Fruit fly (Drosophila melanogaster) S2 (cell line): ENCODE measurements around the gene ArfGAP1.
A peak's percentile ranks its signal among the peaks of the same experiment; 100 is the strongest.

Source experiments
- CG8478 ChIP-seq: fragments of >200 bp; optimal IDR thresholded peaks from 2 replicates; lab custom pipeline; 2018
- CTCF ChIP-seq, 2 experiments: fragments of >200 bp; optimal IDR thresholded peaks; 2 replicates each; lab custom pipeline; 2018

Gene ArfGAP1

dm6 chr3L:12417341-12417740, at the start of gene ArfGAP1:
Gene ArfGAP1 (minus strand): TSS chr3L:12417580.
- peak in 1 of 2 experiments; percentile 5 for TF ChIP-seq CTCF (optimal IDR thresholded peaks at IDR 0.05; lab: Kevin White, UChicago)
- no peak for TF ChIP-seq CG8478

dm6 chr3L:12465229-12465628, 47.8 kb upstream of the ArfGAP1 start:
- no peak for TF ChIP-seq CG8478
- no peak for TF ChIP-seq CTCF (optimal IDR thresholded peaks at IDR 0.05; lab: Kevin White, UChicago)

dm6 chr3L:12463580-12463979, 46.2 kb upstream of the ArfGAP1 start:
- TF ChIP-seq CG8478 (no peak), CTCF (optimal IDR thresholded peaks at IDR 0.05; lab: Kevin White, UChicago) (no peak)

dm6 chr3L:12461953-12462352, 44.6 kb upstream of the ArfGAP1 start:
- TF ChIP-seq CTCF (optimal IDR thresholded peaks at IDR 0.05; lab: Kevin White, UChicago), result no peak
- no peak for TF ChIP-seq CG8478

dm6 chr3L:12456916-12457662, 39.7 kb upstream of the ArfGAP1 start:
- TF ChIP-seq CG8478, result no peak
- TF ChIP-seq CTCF (optimal IDR thresholded peaks at IDR 0.05; lab: Kevin White, UChicago), result no peak

- no peak for TF ChIP-seq CTCF (optimal IDR thresholded peaks at IDR 0.05; lab: Kevin White, UChicago)
- TF ChIP-seq CG8478, result no peak
Measured at dm6 chr3L:12455034-12455433, 37.7 kb upstream of the ArfGAP1 start.

- TF ChIP-seq CTCF (optimal IDR thresholded peaks at IDR 0.05; lab: Kevin White, UChicago), result no peak
- TF ChIP-seq CG8478, result no peak
Measured at dm6 chr3L:12453529-12453928, 36.1 kb upstream of the ArfGAP1 start.

- TF ChIP-seq CG8478 (no peak), CTCF (optimal IDR thresholded peaks at IDR 0.05; lab: Kevin White, UChicago) (no peak)
Measured at dm6 chr3L:12447501-12447900, 30.1 kb upstream of the ArfGAP1 start.

- TF ChIP-seq CTCF (optimal IDR thresholded peaks at IDR 0.05; lab: Kevin White, UChicago) (no peak), CG8478 (no peak)
Measured at dm6 chr3L:12447081-12447480, 29.7 kb upstream of the ArfGAP1 start.

- TF ChIP-seq CTCF (optimal IDR thresholded peaks at IDR 0.05; lab: Kevin White, UChicago) (no peak), CG8478 (no peak)
Measured at dm6 chr3L:12444040-12444439, 26.7 kb upstream of the ArfGAP1 start.

- no peak for TF ChIP-seq CG8478
- TF ChIP-seq CTCF (optimal IDR thresholded peaks at IDR 0.05; lab: Kevin White, UChicago), result no peak
Measured at dm6 chr3L:12442593-12442992, 25.2 kb upstream of the ArfGAP1 start.

- TF ChIP-seq CTCF (optimal IDR thresholded peaks at IDR 0.05; lab: Kevin White, UChicago) (no peak), CG8478 (no peak)
Measured at dm6 chr3L:12434432-12434831, 17.1 kb upstream of the ArfGAP1 start.

dm6 chr3L:12433710-12434109, 16.3 kb upstream of the ArfGAP1 start:
- TF ChIP-seq CTCF (optimal IDR thresholded peaks at IDR 0.05; lab: Kevin White, UChicago) (no peak), CG8478 (no peak)

- TF ChIP-seq CTCF (optimal IDR thresholded peaks at IDR 0.05; lab: Kevin White, UChicago), result no peak
- TF ChIP-seq CG8478, result no peak
Measured at dm6 chr3L:12432392-12433012, 15.1 kb upstream of the ArfGAP1 start, which contains the start of gene toe. Gene toe (minus strand): TSS chr3L:12432668.

- TF ChIP-seq CTCF (optimal IDR thresholded peaks at IDR 0.05; lab: Kevin White, UChicago) (no peak), CG8478 (no peak)
Measured at dm6 chr3L:12420437-12420836, 3.1 kb upstream of the ArfGAP1 start.

dm6 chr3L:12414189-12414964, 3.0 kb downstream of the ArfGAP1 start, which contains the start of gene SCaMC:
Gene SCaMC (minus strand): TSS chr3L:12414842.
- TF ChIP-seq CG8478, result no peak
- peak in 1 of 2 experiments; percentile 45 for TF ChIP-seq CTCF (optimal IDR thresholded peaks at IDR 0.05; lab: Kevin White, UChicago)
